Fruit fly (Drosophila melanogaster): Measurements from ENCODE around the gene CG11983.

Gene CG11983

dm6 chr3R:9033619-9034401 is 25.7 kb downstream of the CG11983 start (continued):
- TF ChIP-seq Pdp1 (GFP tag; optimal IDR thresholded peaks at IDR 0.05) = peak; percentile 19 to 43
- TF ChIP-seq Hsf (GFP tag; optimal IDR thresholded peaks at IDR 0.05) = peak; percentile 64
- TF ChIP-seq CG7357 (GFP tag; IDR thresholded peaks at IDR 0.05) = no peak
- TF ChIP-seq CG6254 (GFP tag; optimal IDR thresholded peaks at IDR 0.05) = peak; percentile 73
- TF ChIP-seq ssp (GFP tag; IDR thresholded peaks at IDR 0.05) = no peak
- no peak for TF ChIP-seq toy (GFP tag; IDR thresholded peaks at IDR 0.05)
- no peak for TF ChIP-seq CG12236 (GFP tag; optimal IDR thresholded peaks at IDR 0.05)
- peak; percentile 43 for TF ChIP-seq CG10462 (GFP tag; optimal IDR thresholded peaks at IDR 0.05)
- TF ChIP-seq nom (GFP tag; optimal IDR thresholded peaks at IDR 0.05) = peak; percentile 85
- TF ChIP-seq CG6175 (GFP tag; IDR thresholded peaks at IDR 0.05) = no peak
- TF ChIP-seq fd3F (GFP tag; optimal IDR thresholded peaks at IDR 0.05) = peak; percentile 70
- TF ChIP-seq CG4404 (GFP tag; IDR thresholded peaks at IDR 0.05) = no peak; the same call in 1 of the 2 replicates
- TF ChIP-seq CG12071 (GFP tag; optimal IDR thresholded peaks at IDR 0.05) = no peak
- TF ChIP-seq knrl (GFP tag; IDR thresholded peaks at IDR 0.05; ENCODE audit: partially characterized antibody) = no peak
- peak; percentile 6 for TF ChIP-seq CTCF (GFP tag; optimal IDR thresholded peaks at IDR 0.05)
- TF ChIP-seq CG2129 (GFP tag; IDR thresholded peaks at IDR 0.05; ENCODE audit: partially characterized antibody) = no peak
- peak; percentile 60 to 75 for TF ChIP-seq bsh (GFP tag; optimal IDR thresholded peaks at IDR 0.05)
- no peak for TF ChIP-seq CG17612 (GFP tag; IDR thresholded peaks at IDR 0.05)
- TF ChIP-seq chif (GFP tag; optimal IDR thresholded peaks at IDR 0.05) = peak; percentile 32 to 57
- TF ChIP-seq Ptx1 (GFP tag; IDR thresholded peaks at IDR 0.05) = peak; percentile 71
- peak; percentile 12 for TF ChIP-seq fu2 (GFP tag; optimal IDR thresholded peaks at IDR 0.05)
- peak; percentile 50 for TF ChIP-seq CG8290 (GFP tag; optimal IDR thresholded peaks at IDR 0.05)
- peak; percentile 62 to 88 for TF ChIP-seq CG8290 (tag; optimal IDR thresholded peaks at IDR 0.05)
- peak; percentile 82 for TF ChIP-seq scrt (GFP tag; optimal IDR thresholded peaks at IDR 0.05)
- peak; percentile 81 for TF ChIP-seq Sox102F (GFP tag; optimal IDR thresholded peaks at IDR 0.05)
- peak; percentile 88 for TF ChIP-seq pros (GFP tag; optimal IDR thresholded peaks at IDR 0.05)
- peak; percentile 94 for TF ChIP-seq CG4360 (GFP tag; IDR thresholded peaks at IDR 0.05)
- 0 out of 3 replicates have a peak, but pooled peaks have one; percentile 55 for TF ChIP-seq gce (GFP tag; IDR thresholded peaks at IDR 0.05)
- peak; percentile 43 for TF ChIP-seq CG1603 (tag; optimal IDR thresholded peaks at IDR 0.05)
- no peak for TF ChIP-seq Sry-δ (GFP tag; optimal IDR thresholded peaks at IDR 0.05)
- peak; percentile 62 for TF ChIP-seq CG8281 (tag; optimal IDR thresholded peaks at IDR 0.05)
- TF ChIP-seq phol (tag; optimal IDR thresholded peaks at IDR 0.05) = peak; percentile 87
- TF ChIP-seq Vsx1 (GFP tag; optimal IDR thresholded peaks at IDR 0.05) = peak; percentile 74
- TF ChIP-seq nau (GFP tag; optimal IDR thresholded peaks at IDR 0.05) = peak; percentile 80
- TF ChIP-seq tio (GFP tag; optimal IDR thresholded peaks at IDR 0.05) = peak; percentile 61
- TF ChIP-seq CG11247 (GFP tag; IDR thresholded peaks at IDR 0.05) = no peak; the same call in 1 of the 2 replicates
- no peak for TF ChIP-seq Gsc (GFP tag; IDR thresholded peaks at IDR 0.05)
- TF ChIP-seq HmgZ (tag; optimal IDR thresholded peaks at IDR 0.05) = peak; percentile 64
- peak; percentile 22 for TF ChIP-seq Hey (tag; optimal IDR thresholded peaks at IDR 0.05)
- peak; percentile 86 for TF ChIP-seq CG10267 (tag; optimal IDR thresholded peaks at IDR 0.05)
- TF ChIP-seq CG11723 (GFP tag; optimal IDR thresholded peaks at IDR 0.05) = peak; percentile 81
- peak; percentile 95 for TF ChIP-seq Tbp (GFP tag; optimal IDR thresholded peaks at IDR 0.05)
- TF ChIP-seq CG1792 (GFP tag; optimal IDR thresholded peaks at IDR 0.05) = no peak
- peak; percentile 76 for TF ChIP-seq run (tag; optimal IDR thresholded peaks at IDR 0.05)
- no peak for TF ChIP-seq cato (GFP tag; optimal IDR thresholded peaks at IDR 0.05; ENCODE audit: borderline replicate concordance)
- peak; percentile 48; the same call in 2 of the 3 replicates for TF ChIP-seq croc (GFP tag; conservative IDR thresholded peaks at IDR 0.05)
- TF ChIP-seq dpn (GFP tag; optimal IDR thresholded peaks at IDR 0.05) = peak; percentile 42 to 73
- peak; percentile 80 for TF ChIP-seq CG13775 (GFP tag; optimal IDR thresholded peaks at IDR 0.05)
- TF ChIP-seq Meics (GFP tag; optimal IDR thresholded peaks at IDR 0.05) = peak; percentile 92

Measured in whole organism, embryonic.